Fruit fly (Drosophila melanogaster) whole organism, embryonic: ENCODE measurements around the gene CG31638.
A peak's percentile ranks its signal among the peaks of the same experiment; 100 is the strongest.

ENCODE experiments used
- ATbp ChIP-seq: fragments of 200-800 bp; sonication (Bioruptor generic); optimal IDR thresholded peaks from 2 replicates; lab custom pipeline; 2017; ENCODE audit warnings: missing biosample characterization, mild to moderate bottlenecking, missing genetic modification characterization, missing genetic modification reagents
- Asciz ChIP-seq: fragments of 200-800 bp; sonication (Bioruptor generic); optimal IDR thresholded peaks from 2 replicates; lab custom pipeline; 2017; ENCODE audit warnings: missing biosample characterization, mild to moderate bottlenecking, missing genetic modification characterization, missing genetic modification reagents
- CG10979 ChIP-seq: fragments of 200-800 bp; sonication (Bioruptor generic); optimal IDR thresholded peaks from 2 replicates; lab custom pipeline; 2018; ENCODE audit warnings: missing biosample characterization, mild to moderate bottlenecking, missing genetic modification characterization, moderate library complexity
- CG11247 ChIP-seq: fragments of 200-800 bp; sonication (Bioruptor generic); IDR thresholded peaks from 2 replicates; pipeline ENCODE4 v1.3.6; 2022; ENCODE audit warnings: missing biosample characterization, missing genetic modification characterization
- CG11696 ChIP-seq: fragments of 200-800 bp; sonication (Bioruptor generic); IDR thresholded peaks from 2 replicates; pipeline ENCODE4 v1.3.6; 2022; ENCODE audit warnings: missing biosample characterization, missing genetic modification characterization
- CG12071 ChIP-seq: fragments of 200-800 bp; sonication (Bioruptor generic); optimal IDR thresholded peaks from 3 replicates; lab custom pipeline; 2018; ENCODE audit warnings: missing biosample characterization, mild to moderate bottlenecking, missing genetic modification characterization
- CG12299 ChIP-seq: fragments of 200-800 bp; sonication (Bioruptor generic); optimal IDR thresholded peaks from 2 replicates; lab custom pipeline; 2018; ENCODE audit warnings: missing biosample characterization, mild to moderate bottlenecking, missing genetic modification characterization
- CG14667 ChIP-seq: fragments of 200-800 bp; sonication (Bioruptor generic); IDR thresholded peaks from 2 replicates; pipeline ENCODE4 v1.3.6; 2022; ENCODE audit warnings: missing biosample characterization, missing genetic modification characterization
- CG2199 ChIP-seq: fragments of 200-800 bp; sonication (Bioruptor generic); IDR thresholded peaks from 3 replicates; pipeline ENCODE4 v1.3.6; 2022; ENCODE audit warnings: missing biosample characterization, missing genetic modification characterization
- CG30431 ChIP-seq: fragments of 200-800 bp; sonication (Bioruptor generic); optimal IDR thresholded peaks from 2 replicates; lab custom pipeline; 2017; ENCODE audit warnings: missing biosample characterization, missing genetic modification characterization
- CG3065 ChIP-seq: fragments of 200-800 bp; sonication (Bioruptor generic); optimal IDR thresholded peaks from 2 replicates; lab custom pipeline; 2016; ENCODE audit warnings: missing biosample characterization, missing genetic modification characterization
- CG32772 ChIP-seq: fragments of 200-800 bp; sonication (Bioruptor generic); IDR thresholded peaks from 2 replicates; pipeline ENCODE4 v1.3.6; 2022; ENCODE audit warnings: missing biosample characterization, missing genetic modification characterization
- CG34376 ChIP-seq: fragments of 200-800 bp; sonication (Bioruptor generic); optimal IDR thresholded peaks from 2 replicates; lab custom pipeline; 2018; ENCODE audit warnings: missing biosample characterization, mild to moderate bottlenecking, missing genetic modification characterization
- CG3838 ChIP-seq: fragments of 200-800 bp; sonication (Bioruptor generic); optimal IDR thresholded peaks from 3 replicates; lab custom pipeline; 2016; ENCODE audit warnings: missing biosample characterization, missing genetic modification characterization
- CG42726 ChIP-seq: fragments of 200-800 bp; sonication (Bioruptor generic); IDR thresholded peaks from 2 replicates; pipeline ENCODE4 v1.3.6; 2022; ENCODE audit warnings: missing biosample characterization, missing genetic modification characterization; ENCODE audit not compliant: partially characterized antibody
- CG4424 ChIP-seq: fragments of 200-800 bp; sonication (Bioruptor generic); optimal IDR thresholded peaks from 3 replicates; lab custom pipeline; 2016; ENCODE audit warnings: missing biosample characterization, missing genetic modification characterization
- CG5953 ChIP-seq: fragments of 200-800 bp; sonication (Bioruptor generic); IDR thresholded peaks from 2 replicates; pipeline ENCODE4 v1.3.6; 2022; ENCODE audit warnings: missing biosample characterization, missing genetic modification characterization
- CG6254 ChIP-seq: fragments of 200-800 bp; sonication (Bioruptor generic); optimal IDR thresholded peaks from 3 replicates; lab custom pipeline; 2017; ENCODE audit warnings: mild to moderate bottlenecking, missing biosample characterization, missing genetic modification reagents, missing genetic modification characterization
- CG7786 ChIP-seq: fragments of 200-800 bp; sonication (Bioruptor generic); optimal IDR thresholded peaks from 2 replicates; lab custom pipeline; 2016; ENCODE audit warnings: missing biosample characterization, missing genetic modification characterization
- CG7839 ChIP-seq: fragments of 200-800 bp; sonication (Bioruptor generic); optimal IDR thresholded peaks from 3 replicates; lab custom pipeline; 2018; ENCODE audit warnings: missing biosample characterization, mild to moderate bottlenecking, missing genetic modification characterization, moderate library complexity
- CTCF ChIP-seq: fragments of 200-800 bp; sonication (Bioruptor generic); optimal IDR thresholded peaks from 2 replicates; lab custom pipeline; 2017; ENCODE audit warnings: missing biosample characterization, mild to moderate bottlenecking, missing genetic modification characterization, moderate library complexity
- Chrac-16 ChIP-seq: fragments of 200-800 bp; sonication (Bioruptor generic); optimal IDR thresholded peaks from 3 replicates; lab custom pipeline; 2016; ENCODE audit warnings: missing biosample characterization, missing genetic modification characterization
- Dip3 ChIP-seq: fragments of 200-800 bp; sonication (Bioruptor generic); optimal IDR thresholded peaks from 3 replicates; lab custom pipeline; 2016; ENCODE audit warnings: missing biosample characterization, missing genetic modification characterization
- Gsc ChIP-seq: fragments of 200-800 bp; sonication (Bioruptor generic); IDR thresholded peaks from 2 replicates; pipeline ENCODE4 v1.3.6; 2022; ENCODE audit warnings: missing biosample characterization, missing genetic modification characterization
- Gug ChIP-seq: fragments of 200-800 bp; sonication (Bioruptor generic); IDR thresholded peaks from 4 replicates; pipeline ENCODE4 v1.3.6; 2022; ENCODE audit warnings: missing biosample characterization, missing genetic modification characterization
- H15 ChIP-seq: fragments of 200-800 bp; sonication (Bioruptor generic); IDR thresholded peaks from 3 replicates; pipeline ENCODE4 v1.3.6; 2022; ENCODE audit warnings: missing biosample characterization, missing genetic modification characterization
- HLH3B ChIP-seq: fragments of 200-800 bp; sonication (Bioruptor generic); IDR thresholded peaks from 2 replicates; pipeline ENCODE4 v1.3.6; 2022; ENCODE audit warnings: missing biosample characterization, missing genetic modification characterization
- Hr3 ChIP-seq: fragments of 200-800 bp; sonication (Bioruptor generic); optimal IDR thresholded peaks from 3 replicates; lab custom pipeline; 2016; ENCODE audit warnings: missing biosample characterization, missing genetic modification characterization
- Hr78 ChIP-seq, 2 experiments: fragments of 200-800 bp in 1 of 2; fragments of >200 bp in 1 of 2; sonication (Bioruptor generic) in 1 of 2; optimal IDR thresholded peaks; 2 replicates each; lab custom pipeline; 2017 to 2019; ENCODE audit warnings: missing biosample characterization in 2 of 2, missing genetic modification characterization in 2 of 2, mild to moderate bottlenecking in 1 of 2, moderate library complexity in 1 of 2
- PHDP ChIP-seq: fragments of 200-800 bp; sonication (Bioruptor generic); optimal IDR thresholded peaks from 3 replicates; lab custom pipeline; 2018; ENCODE audit warnings: missing biosample characterization, mild to moderate bottlenecking, missing genetic modification characterization, moderate library complexity
- Sox100B ChIP-seq: fragments of 200-800 bp; sonication (Bioruptor generic); optimal IDR thresholded peaks from 3 replicates; lab custom pipeline; 2018; ENCODE audit warnings: missing biosample characterization, mild to moderate bottlenecking, missing genetic modification characterization
- Sox102F ChIP-seq: fragments of 200-800 bp; sonication (Bioruptor generic); optimal IDR thresholded peaks from 2 replicates; lab custom pipeline; 2018; ENCODE audit warnings: missing biosample characterization, mild to moderate bottlenecking, missing genetic modification characterization, moderate library complexity
- Xrp1 ChIP-seq: fragments of 200-800 bp; sonication (Bioruptor generic); IDR thresholded peaks from 2 replicates; pipeline ENCODE4 v1.3.6; 2022; ENCODE audit warnings: missing biosample characterization, missing genetic modification characterization
- ac ChIP-seq: fragments of 200-800 bp; sonication (Bioruptor generic); optimal IDR thresholded peaks from 3 replicates; lab custom pipeline; 2017; ENCODE audit warnings: missing biosample characterization, mild to moderate bottlenecking, missing genetic modification characterization
- cas ChIP-seq: fragments of 200-800 bp; sonication (Bioruptor generic); IDR thresholded peaks from 2 replicates; pipeline ENCODE4 v1.3.6; 2022; ENCODE audit warnings: missing biosample characterization, missing genetic modification characterization
- croc ChIP-seq: fragments of 200-800 bp; sonication (Bioruptor generic); conservative IDR thresholded peaks from 3 replicates; pipeline ENCODE4 v1.3.6; 2022; ENCODE audit warnings: missing biosample characterization, missing genetic modification characterization
- crp ChIP-seq, 2 experiments: fragments of 200-800 bp; sonication (Bioruptor generic); optimal IDR thresholded peaks; 2 replicates in 1 of 2; 3 replicates in 1 of 2; lab custom pipeline; 2017; ENCODE audit warnings: missing biosample characterization in 2 of 2, missing genetic modification characterization in 2 of 2, mild to moderate bottlenecking in 1 of 2, moderate library complexity in 1 of 2
- dati ChIP-seq: fragments of 200-800 bp; sonication (Bioruptor generic); IDR thresholded peaks from 2 replicates; pipeline ENCODE4 v1.3.6; 2022; ENCODE audit warnings: missing biosample characterization, missing genetic modification characterization
- fd96Cb ChIP-seq: fragments of 200-800 bp; sonication (Bioruptor generic); optimal IDR thresholded peaks from 2 replicates; lab custom pipeline; 2018; ENCODE audit warnings: missing biosample characterization, mild to moderate bottlenecking, missing genetic modification characterization, moderate library complexity
- fu2 ChIP-seq: fragments of 200-800 bp; sonication (Bioruptor generic); optimal IDR thresholded peaks from 2 replicates; lab custom pipeline; 2016; ENCODE audit warnings: missing biosample characterization, missing genetic modification characterization
- gcm2 ChIP-seq: fragments of 200-800 bp; sonication (Bioruptor generic); optimal IDR thresholded peaks from 2 replicates; lab custom pipeline; 2016; ENCODE audit warnings: missing biosample characterization, missing genetic modification characterization
- gro ChIP-seq: fragments of 200-800 bp; sonication (Bioruptor generic); optimal IDR thresholded peaks from 2 replicates; lab custom pipeline; 2016; ENCODE audit warnings: missing biosample characterization, missing genetic modification characterization
- her ChIP-seq: fragments of 200-800 bp; sonication (Bioruptor generic); optimal IDR thresholded peaks from 2 replicates; lab custom pipeline; 2016; ENCODE audit warnings: missing biosample characterization, missing genetic modification characterization
- hth ChIP-seq: fragments of >200 bp; optimal IDR thresholded peaks from 2 replicates; lab custom pipeline; 2017; ENCODE audit warnings: inconsistent platforms
- ind ChIP-seq: fragments of 200-800 bp; sonication (Bioruptor generic); optimal IDR thresholded peaks from 3 replicates; lab custom pipeline; 2016; ENCODE audit warnings: missing biosample characterization, missing genetic modification characterization
- kay ChIP-seq: fragments of 200-800 bp; sonication (Bioruptor generic); optimal IDR thresholded peaks from 2 replicates; lab custom pipeline; 2016; ENCODE audit warnings: missing biosample characterization, missing genetic modification characterization
- lab ChIP-seq: fragments of 200-800 bp; sonication (Bioruptor generic); optimal IDR thresholded peaks from 3 replicates; lab custom pipeline; 2017; ENCODE audit warnings: missing biosample characterization, missing genetic modification characterization, mild to moderate bottlenecking, moderate library complexity, missing genetic modification reagents
- mam ChIP-seq: fragments of 200-800 bp; sonication (Bioruptor generic); optimal IDR thresholded peaks from 3 replicates; lab custom pipeline; 2016; ENCODE audit warnings: missing biosample characterization, missing genetic modification characterization
- nau ChIP-seq: fragments of 200-800 bp; sonication (Bioruptor generic); optimal IDR thresholded peaks from 3 replicates; lab custom pipeline; 2017; ENCODE audit warnings: missing biosample characterization, mild to moderate bottlenecking, missing genetic modification characterization, missing genetic modification reagents
- pan ChIP-seq, 4 experiments: fragments of >200 bp in 3 of 4; fragments of 200-800 bp in 1 of 4; sonication (Bioruptor generic) in 1 of 4; optimal IDR thresholded peaks in 3 of 4; IDR thresholded peaks in 1 of 4; 2 replicates each; pipeline versions ENCODE4 v1.3.6 to Lab custom; 2017 to 2022; ENCODE audit warnings: missing biosample characterization in 2 of 4, missing genetic modification characterization in 2 of 4, mixed read lengths in 1 of 4
- so ChIP-seq: fragments of 200-800 bp; sonication (Bioruptor generic); IDR thresholded peaks from 3 replicates; pipeline ENCODE4 v1.3.6; 2022; ENCODE audit warnings: missing biosample characterization, missing genetic modification characterization
- tx ChIP-seq: fragments of 200-800 bp; sonication (Bioruptor generic); optimal IDR thresholded peaks from 2 replicates; lab custom pipeline; 2016; ENCODE audit warnings: missing biosample characterization, missing genetic modification characterization

CG31638 gene

dm6 chr2L:6462259-6462658, 28.6 kb upstream of the CG31638 start (continued):
- no peak for TF ChIP-seq fu2 (GFP tag; lab: Kevin White, UChicago)
- no peak for TF ChIP-seq Chrac-16 (GFP tag; lab: Kevin White, UChicago)
- no peak for TF ChIP-seq HLH3B (GFP tag; lab: Robert Waterston, UW)
- no peak for TF ChIP-seq gro
- TF ChIP-seq H15 (GFP tag; lab: Robert Waterston, UW), result no peak
- no peak for TF ChIP-seq hth (lab: Kevin White, UChicago)
- TF ChIP-seq ind (GFP tag; lab: Kevin White, UChicago), result no peak
- no peak for TF ChIP-seq CG7786 (GFP tag; lab: Kevin White, UChicago)
- TF ChIP-seq lab (GFP tag; lab: Kevin White, UChicago), result peak; percentile 11
- no peak for TF ChIP-seq pan (optimal IDR thresholded peaks at IDR 0.05; lab: Kevin White, UChicago)
- TF ChIP-seq pan (GFP tag; optimal IDR thresholded peaks at IDR 0.05 in 1 of 2, IDR thresholded peaks at IDR 0.05 in 1 of 2), result no peak
- no peak for TF ChIP-seq cas
- no peak for TF ChIP-seq mam (GFP tag; lab: Kevin White, UChicago)
- TF ChIP-seq Dip3 (GFP tag; lab: Kevin White, UChicago), result no peak
- 0 out of 3 replicates have a peak, but pooled peaks have one; percentile 46 for TF ChIP-seq so (GFP tag; lab: Robert Waterston, UW)
- 0 out of 2 replicates have a peak, but pooled peaks have one; percentile 13 for TF ChIP-seq dati (GFP tag; lab: Robert Waterston, UW)
- TF ChIP-seq Sox102F (GFP tag; lab: Kevin White, UChicago), result no peak
- TF ChIP-seq croc (GFP tag; lab: Robert Waterston, UW), result no peak
- TF ChIP-seq CG14667 (GFP tag; lab: Robert Waterston, UW), result no peak
- no peak for TF ChIP-seq kay (GFP tag; lab: Kevin White, UChicago)
- peak; percentile 58 for TF ChIP-seq ac (GFP tag; lab: Kevin White, UChicago)
- no peak for TF ChIP-seq CG32772 (GFP tag; lab: Robert Waterston, UW)
- no peak for TF ChIP-seq Gsc
- TF ChIP-seq CG4424, result no peak
- TF ChIP-seq CG12071 (GFP tag; lab: Kevin White, UChicago), result no peak
- TF ChIP-seq ATbp (GFP tag; lab: Kevin White, UChicago), result peak; percentile 3
- TF ChIP-seq CG6254, result no peak
- no peak for TF ChIP-seq Hr3
- no peak for TF ChIP-seq CG10979 (tag; lab: Kevin White, UChicago)
- TF ChIP-seq her (GFP tag; lab: Kevin White, UChicago), result no peak
- TF ChIP-seq Hr78 (GFP tag; optimal IDR thresholded peaks at IDR 0.05; lab: Kevin White, UChicago), result peak in 1 of 2 experiments; percentile 10
- no peak for TF ChIP-seq CG11247 (GFP tag; lab: Robert Waterston, UW)
- TF ChIP-seq CG7839 (tag; lab: Kevin White, UChicago), result no peak
- TF ChIP-seq CG30431, result no peak
- peak; percentile 49; the same call in 1 of the 3 replicates for TF ChIP-seq CG2199
- no peak for TF ChIP-seq fd96Cb (tag; lab: Kevin White, UChicago)
- TF ChIP-seq nau, result no peak
- TF ChIP-seq Xrp1, result 0 out of 2 replicates have a peak, but pooled peaks have one; percentile 41
- no peak for TF ChIP-seq CG42726
- no peak for TF ChIP-seq CG3838 (GFP tag; lab: Kevin White, UChicago)
- no peak for TF ChIP-seq gcm2 (GFP tag; lab: Kevin White, UChicago)
- no peak for TF ChIP-seq crp (GFP tag; optimal IDR thresholded peaks at IDR 0.05; lab: Kevin White, UChicago)
- TF ChIP-seq PHDP (tag; lab: Kevin White, UChicago), result no peak
- peak; percentile 8 for TF ChIP-seq Asciz (GFP tag; lab: Kevin White, UChicago)
- no peak for TF ChIP-seq CG11696 (GFP tag; lab: Robert Waterston, UW)
- no peak for TF ChIP-seq CG34376 (GFP tag; lab: Kevin White, UChicago)
- no peak for TF ChIP-seq tx
- TF ChIP-seq CG12299, result no peak
- no peak for TF ChIP-seq CG3065 (GFP tag; lab: Kevin White, UChicago)
- TF ChIP-seq Sox100B (GFP tag; lab: Kevin White, UChicago), result no peak
- no peak for TF ChIP-seq CG5953 (GFP tag; lab: Robert Waterston, UW)
- no peak for TF ChIP-seq CTCF (GFP tag; lab: Kevin White, UChicago)
- no peak for TF ChIP-seq Gug (GFP tag; lab: Robert Waterston, UW)
